Worm (Caenorhabditis elegans): ENCODE measurements around the gene dnj-1.

Gene dnj-1

DNA sequence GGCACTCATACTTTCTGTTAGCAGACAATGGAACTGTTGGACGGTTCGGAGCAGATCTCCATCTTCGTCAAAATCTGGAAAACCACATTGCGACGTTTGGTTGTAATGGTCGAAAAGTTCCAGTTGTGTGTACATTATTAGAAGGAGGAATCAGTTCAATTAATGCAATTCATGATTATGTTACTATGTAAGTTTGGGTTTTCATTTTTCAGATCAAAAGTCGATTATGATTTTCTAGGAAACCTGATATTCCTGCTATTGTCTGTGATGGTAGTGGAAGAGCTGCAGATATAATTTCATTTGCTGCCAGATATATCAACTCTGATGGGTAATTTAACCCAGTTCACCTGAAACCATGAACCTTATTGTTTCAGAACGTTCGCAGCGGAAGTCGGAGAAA is 22.8 kb upstream of the dnj-1 start:
- no peak for TF ChIP-seq nhr-12 (tag; optimal IDR thresholded peaks at IDR 0.05)
- no peak for TF ChIP-seq mab-5 (tag; optimal IDR thresholded peaks at IDR 0.05)
- TF ChIP-seq sem-4 (tag; optimal IDR thresholded peaks at IDR 0.05): no peak
- TF ChIP-seq nhr-25 (tag; optimal IDR thresholded peaks at IDR 0.05): no peak
- no peak for TF ChIP-seq ztf-1 (GFP tag; conservative IDR thresholded peaks at IDR 0.05)
- no peak for TF ChIP-seq sma-9 (GFP tag; optimal IDR thresholded peaks at IDR 0.05)
- TF ChIP-seq sma-9 (tag; optimal IDR thresholded peaks at IDR 0.05): no peak
- TF ChIP-seq nhr-11 (tag; optimal IDR thresholded peaks at IDR 0.05): no peak
- TF ChIP-seq aly-2 (tag; optimal IDR thresholded peaks at IDR 0.05): no peak
- TF ChIP-seq nhr-129 (tag; optimal IDR thresholded peaks at IDR 0.05): no peak
- no peak for TF ChIP-seq lsy-2 (tag; optimal IDR thresholded peaks at IDR 0.05)
- no peak for TF ChIP-seq egl-27 (tag; optimal IDR thresholded peaks at IDR 0.05)
- TF ChIP-seq lin-11 (tag; optimal IDR thresholded peaks at IDR 0.05): no peak
- TF ChIP-seq unc-39 (tag; optimal IDR thresholded peaks at IDR 0.05): no peak
- TF ChIP-seq lin-13 (GFP tag; optimal IDR thresholded peaks at IDR 0.05): no peak

DNA sequence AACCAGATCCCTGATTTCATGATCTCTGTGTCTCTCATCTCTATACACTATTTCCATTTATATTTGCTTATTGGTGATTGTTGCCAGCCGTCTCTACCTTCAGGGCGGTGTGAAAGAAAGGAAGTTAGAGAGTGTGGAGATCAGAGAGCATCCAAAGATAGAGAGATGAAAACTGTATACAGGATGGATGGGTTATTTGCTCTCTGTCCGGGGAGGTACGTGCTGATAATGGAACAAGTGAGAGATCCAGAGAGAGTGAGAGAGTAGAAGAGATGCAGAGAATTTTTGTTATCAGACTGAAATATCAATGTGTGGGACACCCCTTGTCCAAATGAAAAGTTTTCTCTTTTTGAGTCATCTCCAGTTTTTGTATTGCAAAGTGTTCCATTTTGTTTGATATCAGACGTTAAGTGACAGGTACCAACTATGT is 14.7 kb upstream of the dnj-1 start:
- TF ChIP-seq gmeb-1 (tag; optimal IDR thresholded peaks at IDR 0.05) (peak; percentile 33), F13H6.1 (tag; optimal IDR thresholded peaks at IDR 0.05) (peak; percentile 84), aly-2 (tag; optimal IDR thresholded peaks at IDR 0.05) (no peak), fos-1 (tag; optimal IDR thresholded peaks at IDR 0.05) (peak; percentile 97), elt-1 (tag; optimal IDR thresholded peaks at IDR 0.05) (no peak), sma-3 (GFP tag; optimal IDR thresholded peaks at IDR 0.05) (peak; percentile 22), ama-1 (optimal IDR thresholded peaks at IDR 0.05) (no peak), blmp-1 (tag; optimal IDR thresholded peaks at IDR 0.05; ENCODE audit: insufficient read depth) (no peak), crh-2 (tag; optimal IDR thresholded peaks at IDR 0.05) (peak; percentile 46), nhr-12 (tag; optimal IDR thresholded peaks at IDR 0.05) (no peak), nhr-21 (tag; optimal IDR thresholded peaks at IDR 0.05) (no peak), nhr-129 (tag; optimal IDR thresholded peaks at IDR 0.05) (peak; percentile 17), nhr-6 (tag; optimal IDR thresholded peaks at IDR 0.05) (no peak), snpc-4 (tag; optimal IDR thresholded peaks at IDR 0.05) (no peak), ceh-16 (tag; optimal IDR thresholded peaks at IDR 0.05) (no peak), sma-9 (GFP tag; optimal IDR thresholded peaks at IDR 0.05) (peak; percentile 50), sma-9 (tag; optimal IDR thresholded peaks at IDR 0.05) (no peak), sem-4 (tag; optimal IDR thresholded peaks at IDR 0.05) (no peak), skn-1 (tag; optimal IDR thresholded peaks at IDR 0.05) (no peak), unc-55 (GFP tag; optimal IDR thresholded peaks at IDR 0.05) (no peak), nhr-77 (tag; optimal IDR thresholded peaks at IDR 0.05) (no peak), dmd-4 (tag; optimal IDR thresholded peaks at IDR 0.05) (no peak), mbf-1 (tag; optimal IDR thresholded peaks at IDR 0.05) (no peak)

DNA sequence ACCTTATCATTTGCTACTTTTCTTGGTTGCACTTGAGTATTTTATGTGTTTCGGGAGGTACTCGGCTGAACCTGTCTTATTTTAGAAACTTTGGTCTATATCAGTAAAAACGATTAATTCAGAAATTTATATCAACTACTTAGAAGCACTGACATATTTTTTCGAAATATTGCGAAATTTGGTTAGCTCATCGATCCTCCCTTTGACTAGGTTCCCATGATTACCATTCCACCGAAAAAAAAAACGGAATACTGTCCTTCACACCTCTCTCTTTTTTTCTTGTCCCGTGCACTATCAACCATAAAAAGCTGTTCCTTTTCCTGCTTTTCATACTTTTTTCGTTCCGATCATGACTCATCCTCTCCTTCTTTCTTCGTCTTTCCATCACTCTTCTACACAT is 13.6 kb upstream of the dnj-1 start:
- TF ChIP-seq lsy-2 (tag; optimal IDR thresholded peaks at IDR 0.05) (no peak), lin-13 (GFP tag; optimal IDR thresholded peaks at IDR 0.05) (no peak), fos-1 (tag; optimal IDR thresholded peaks at IDR 0.05) (no peak), nhr-23 (tag; optimal IDR thresholded peaks at IDR 0.05) (no peak)

DNA sequence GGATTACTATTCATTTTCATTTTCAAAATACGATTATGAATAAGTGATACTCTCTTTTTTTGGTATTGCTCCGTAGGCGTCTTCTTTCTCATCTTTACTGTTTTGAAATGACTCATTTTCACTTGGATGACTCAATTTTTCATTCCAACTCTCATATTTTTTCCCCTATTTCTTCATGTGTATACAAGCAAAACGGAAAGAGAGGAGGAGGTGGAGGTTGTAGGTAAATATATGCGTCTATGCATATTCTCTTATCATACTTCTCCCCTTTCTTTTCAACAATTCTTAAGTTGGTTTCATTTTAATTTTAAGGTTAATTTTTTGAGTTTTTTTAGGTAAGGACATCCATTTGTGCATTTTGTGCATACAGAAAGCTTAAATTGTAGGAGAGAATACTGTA is 12.7 kb upstream of the dnj-1 start:
- TF ChIP-seq crh-2 (tag; optimal IDR thresholded peaks at IDR 0.05) (no peak), fos-1 (tag; optimal IDR thresholded peaks at IDR 0.05) (peak; percentile 66)

DNA sequence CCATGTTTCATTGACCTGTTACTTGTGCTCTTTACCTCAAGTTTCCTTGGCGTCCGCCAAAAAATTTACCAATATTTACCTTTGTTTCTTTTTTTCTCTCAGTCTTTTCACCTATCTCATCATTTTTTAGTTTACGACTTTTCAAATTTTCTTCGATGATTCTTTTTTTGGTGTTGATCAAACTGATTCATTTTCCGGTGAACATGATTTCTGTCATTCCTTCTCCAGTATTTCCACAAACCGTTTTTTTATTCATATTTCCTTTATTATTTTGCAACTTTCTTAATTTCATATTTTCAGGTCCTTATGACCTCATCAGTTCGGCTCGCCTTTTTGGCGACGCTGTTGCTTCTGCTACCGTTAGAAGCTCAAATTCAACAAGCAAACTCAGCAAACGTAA is 11.3 kb upstream of the dnj-1 start, which contains the start of gene F54D1.6:
TSS of gene F54D1.6 (plus strand) at position 301 of the 400 bp plus-strand sequence.
- TF ChIP-seq ztf-1 (GFP tag; conservative IDR thresholded peaks at IDR 0.05): no peak
- TF ChIP-seq gmeb-1 (tag; optimal IDR thresholded peaks at IDR 0.05): no peak

DNA sequence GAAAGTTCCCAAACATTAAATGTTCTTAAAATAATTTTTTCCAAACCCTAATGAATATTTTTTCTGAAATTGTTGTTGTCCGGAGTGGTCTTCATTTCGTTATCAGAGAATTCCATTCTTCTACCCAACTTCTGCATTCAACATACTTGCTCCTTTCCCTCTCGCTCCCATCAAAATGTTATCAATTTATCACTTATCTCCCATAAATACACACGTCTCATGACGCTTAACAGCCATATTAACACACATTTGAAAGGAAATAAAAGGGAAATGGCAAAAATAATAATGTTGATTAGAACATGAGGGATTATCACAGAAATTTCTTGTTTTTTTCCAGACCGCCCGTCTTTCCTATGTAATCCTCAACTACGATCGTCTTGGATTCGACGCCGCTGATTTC is 9.9 kb upstream of the dnj-1 start:
- TF ChIP-seq nhr-23 (tag; optimal IDR thresholded peaks at IDR 0.05) (no peak), ceh-82 (tag; optimal IDR thresholded peaks at IDR 0.05) (no peak), crh-2 (tag; optimal IDR thresholded peaks at IDR 0.05) (peak; percentile 58), aly-2 (tag; optimal IDR thresholded peaks at IDR 0.05) (no peak), skn-1 (tag; optimal IDR thresholded peaks at IDR 0.05) (peak; percentile 23), mab-5 (tag; optimal IDR thresholded peaks at IDR 0.05) (no peak), C34F6.9 (tag; optimal IDR thresholded peaks at IDR 0.05) (no peak), unc-39 (tag; optimal IDR thresholded peaks at IDR 0.05) (no peak), sma-9 (GFP tag; optimal IDR thresholded peaks at IDR 0.05) (peak; percentile 20), sma-9 (tag; optimal IDR thresholded peaks at IDR 0.05) (no peak), gmeb-1 (tag; optimal IDR thresholded peaks at IDR 0.05) (peak; percentile 45), nhr-12 (tag; optimal IDR thresholded peaks at IDR 0.05) (no peak), fos-1 (tag; optimal IDR thresholded peaks at IDR 0.05) (peak; percentile 98), nhr-6 (tag; optimal IDR thresholded peaks at IDR 0.05) (no peak), lin-39 (tag; optimal IDR thresholded peaks at IDR 0.05) (no peak), nhr-11 (tag; optimal IDR thresholded peaks at IDR 0.05) (no peak)

Measured in whole organism, L2 larva.